Worm (Caenorhabditis elegans): ENCODE data around the gene str-131.

Gene str-131

DNA sequence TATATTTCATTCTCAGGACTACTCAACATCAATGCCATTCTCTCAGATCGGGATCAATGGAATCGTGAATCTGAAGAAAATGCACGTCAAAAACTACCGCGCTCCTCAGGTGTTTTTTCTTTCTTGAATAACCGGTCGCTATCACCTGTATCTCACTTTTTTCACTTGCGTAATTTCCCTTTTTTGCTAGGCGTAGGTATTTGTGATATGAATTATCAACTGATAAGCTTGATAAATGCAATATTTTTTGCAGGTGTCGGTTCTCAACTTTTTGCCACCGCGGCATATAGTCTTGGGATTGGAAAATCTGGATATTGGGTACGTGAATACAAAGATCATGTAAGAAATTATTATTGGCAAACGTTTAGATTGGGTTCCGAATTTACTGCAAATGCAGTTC lies 26.3 kb downstream of the str-131 start:
- no peak for TF ChIP-seq aly-2 (tag; optimal IDR thresholded peaks at IDR 0.05)
- TF ChIP-seq C34F6.9 (tag; optimal IDR thresholded peaks at IDR 0.05) = no peak
- TF ChIP-seq blmp-1 (tag; optimal IDR thresholded peaks at IDR 0.05; ENCODE audit: insufficient read depth) = peak; percentile 14

DNA sequence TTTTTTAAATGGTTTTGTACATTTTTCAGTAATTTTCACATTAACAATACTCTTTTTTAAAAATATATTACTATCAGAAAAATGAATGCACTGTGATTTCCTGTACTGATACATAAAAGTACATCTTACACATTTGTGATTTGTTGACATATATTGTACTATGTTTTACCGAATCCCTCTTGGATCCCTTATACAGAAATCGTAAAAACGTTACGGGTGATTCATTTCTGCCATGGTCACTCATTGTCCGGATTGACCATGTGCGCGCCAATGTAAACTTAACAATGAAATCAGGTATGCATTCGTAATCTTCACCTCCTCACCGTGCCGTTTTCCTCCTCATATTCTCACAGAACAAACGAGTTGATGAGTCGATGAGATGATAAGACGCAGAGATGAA lies 27.3 kb downstream of the str-131 start, which contains the start of gene ZC513.2:
Gene ZC513.2 (plus strand): TSS at position 301 of the 400 bp plus-strand sequence.
- TF ChIP-seq Y55F3AM.14 (GFP tag; optimal IDR thresholded peaks at IDR 0.05) (no peak), nhr-10 (tag; optimal IDR thresholded peaks at IDR 0.05) (no peak), crh-2 (tag; optimal IDR thresholded peaks at IDR 0.05) (no peak), ZK546.5 (tag; optimal IDR thresholded peaks at IDR 0.05) (no peak), fos-1 (tag; optimal IDR thresholded peaks at IDR 0.05) (no peak), snpc-4 (tag; optimal IDR thresholded peaks at IDR 0.05) (no peak), peb-1 (tag; optimal IDR thresholded peaks at IDR 0.05) (no peak), nhr-21 (tag; optimal IDR thresholded peaks at IDR 0.05) (no peak), skn-1 (tag; optimal IDR thresholded peaks at IDR 0.05) (no peak), alr-1 (tag; optimal IDR thresholded peaks at IDR 0.05) (no peak), sem-4 (tag; optimal IDR thresholded peaks at IDR 0.05) (no peak), nhr-25 (tag; optimal IDR thresholded peaks at IDR 0.05) (no peak), nhr-77 (tag; optimal IDR thresholded peaks at IDR 0.05) (no peak)

DNA sequence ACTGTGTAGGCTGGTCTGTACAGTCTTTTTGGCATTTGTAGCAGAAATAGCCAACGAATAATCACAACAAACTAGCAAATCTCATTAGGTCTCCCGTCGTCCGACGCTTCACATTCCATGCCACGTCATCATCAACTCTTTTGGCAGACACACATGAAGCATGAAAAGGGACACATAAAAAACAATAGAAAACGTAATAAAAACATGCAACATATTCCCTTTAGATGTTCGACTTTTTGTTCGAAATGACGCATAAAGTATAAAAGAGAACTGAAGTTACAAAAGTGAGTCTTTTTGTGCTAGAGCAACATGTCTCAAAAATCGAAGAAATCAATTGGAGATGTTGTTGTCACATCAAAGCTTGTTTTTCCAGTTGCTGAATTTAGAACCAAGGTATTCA lies 29.6 kb downstream of the str-131 start, which contains the start of gene sth-1:
Gene sth-1 (plus strand): TSS at position 301 of the 400 bp plus-strand sequence.
- TF ChIP-seq mdl-1 (tag; optimal IDR thresholded peaks at IDR 0.05) (no peak), sem-4 (tag; optimal IDR thresholded peaks at IDR 0.05) (no peak)

DNA sequence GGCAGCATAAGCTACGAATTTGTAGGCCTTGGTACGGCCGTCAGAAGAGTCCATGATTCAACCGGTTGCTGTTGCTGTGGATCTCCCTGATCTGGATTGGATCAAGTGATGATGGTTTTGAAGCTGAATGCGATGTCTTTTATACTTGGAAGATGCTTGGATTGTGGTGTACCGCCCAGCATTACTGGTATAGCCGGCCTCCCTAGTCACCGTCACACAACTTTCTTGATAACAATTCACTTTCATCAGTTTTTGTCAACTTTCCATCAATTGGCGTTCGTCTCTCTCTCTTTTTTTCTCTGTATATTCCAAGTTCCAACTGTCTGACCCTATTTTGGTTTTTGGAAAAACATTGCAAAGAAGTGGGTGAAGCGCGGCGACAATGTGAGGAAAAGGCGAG lies 30.7 kb downstream of the str-131 start, which contains the start of gene col-43:
Gene col-43 (minus strand): TSS at position 101 of the 400 bp plus-strand sequence.
- TF ChIP-seq ceh-82 (tag; optimal IDR thresholded peaks at IDR 0.05) = no peak
- TF ChIP-seq ceh-16 (tag; optimal IDR thresholded peaks at IDR 0.05) = no peak
- no peak for TF ChIP-seq ztf-4 (tag; optimal IDR thresholded peaks at IDR 0.05)

DNA sequence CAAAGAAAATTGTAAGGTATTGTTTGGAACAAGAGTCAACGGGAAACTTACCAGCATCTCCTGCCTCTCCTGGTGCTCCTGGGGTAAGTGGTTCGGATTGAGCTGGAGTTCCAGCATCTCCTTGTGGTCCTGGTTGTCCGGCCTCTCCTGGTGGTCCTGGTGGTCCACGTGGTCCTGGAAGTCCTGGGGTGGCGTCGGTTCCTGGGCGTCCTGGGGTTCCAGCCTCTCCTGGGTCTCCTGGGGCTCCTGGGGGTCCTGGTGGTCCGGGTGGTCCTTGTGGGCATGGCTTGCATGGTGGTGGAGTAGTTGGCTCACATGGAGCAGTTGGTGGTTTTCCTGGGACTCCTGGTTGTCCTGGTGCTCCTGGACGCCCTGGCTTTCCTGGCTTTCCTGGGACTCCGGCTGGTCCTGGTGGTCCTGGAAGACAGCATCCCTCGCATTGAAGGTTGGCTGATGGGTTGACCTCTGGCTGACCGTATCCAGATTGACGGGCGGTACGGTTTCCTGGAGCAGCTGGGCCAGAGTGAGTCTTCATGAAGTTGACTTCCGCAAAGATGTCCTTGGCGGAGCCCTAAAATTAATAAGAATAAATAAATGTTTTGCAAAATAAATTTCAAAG lies 31.3 kb downstream of the str-131 start:
- TF ChIP-seq lin-11 (tag; optimal IDR thresholded peaks at IDR 0.05) (no peak), peb-1 (tag; optimal IDR thresholded peaks at IDR 0.05) (no peak), skn-1 (tag; optimal IDR thresholded peaks at IDR 0.05) (no peak), unc-55 (GFP tag; optimal IDR thresholded peaks at IDR 0.05) (no peak), lsy-2 (tag; optimal IDR thresholded peaks at IDR 0.05) (no peak)

DNA sequence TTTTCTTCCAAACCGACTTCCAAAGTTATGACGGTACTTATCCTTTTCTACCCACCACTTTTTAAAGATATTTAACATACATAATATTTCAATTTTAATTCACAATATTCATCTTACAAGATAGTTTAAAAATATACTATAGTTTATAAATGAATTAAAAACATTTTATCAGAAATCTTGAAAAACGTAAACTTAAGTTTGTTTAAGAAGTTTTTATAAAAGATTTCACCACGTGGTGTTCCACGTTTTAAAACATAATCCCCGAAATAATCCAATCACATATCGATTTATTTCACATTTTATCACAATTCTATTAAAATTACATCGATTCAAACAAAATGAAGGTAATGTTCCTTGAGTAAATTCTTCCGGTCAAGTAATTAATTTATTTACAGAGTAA lies 34.8 kb downstream of the str-131 start, which contains the start of gene ZC513.3:
Gene ZC513.3 (plus strand): TSS at position 301 of the 400 bp plus-strand sequence.
- TF ChIP-seq ceh-16 (tag; optimal IDR thresholded peaks at IDR 0.05) (no peak), sma-3 (GFP tag; optimal IDR thresholded peaks at IDR 0.05) (no peak), nhr-23 (tag; optimal IDR thresholded peaks at IDR 0.05) (no peak), ZK546.5 (tag; optimal IDR thresholded peaks at IDR 0.05) (no peak), snpc-4 (tag; optimal IDR thresholded peaks at IDR 0.05) (no peak), lin-11 (tag; optimal IDR thresholded peaks at IDR 0.05) (no peak), C34F6.9 (tag; optimal IDR thresholded peaks at IDR 0.05) (no peak), nhr-21 (tag; optimal IDR thresholded peaks at IDR 0.05) (no peak), nhr-10 (tag; optimal IDR thresholded peaks at IDR 0.05) (no peak), egl-27 (tag; optimal IDR thresholded peaks at IDR 0.05) (no peak), nhr-11 (tag; optimal IDR thresholded peaks at IDR 0.05) (no peak), nhr-77 (tag; optimal IDR thresholded peaks at IDR 0.05) (no peak), unc-39 (tag; optimal IDR thresholded peaks at IDR 0.05) (no peak)

DNA sequence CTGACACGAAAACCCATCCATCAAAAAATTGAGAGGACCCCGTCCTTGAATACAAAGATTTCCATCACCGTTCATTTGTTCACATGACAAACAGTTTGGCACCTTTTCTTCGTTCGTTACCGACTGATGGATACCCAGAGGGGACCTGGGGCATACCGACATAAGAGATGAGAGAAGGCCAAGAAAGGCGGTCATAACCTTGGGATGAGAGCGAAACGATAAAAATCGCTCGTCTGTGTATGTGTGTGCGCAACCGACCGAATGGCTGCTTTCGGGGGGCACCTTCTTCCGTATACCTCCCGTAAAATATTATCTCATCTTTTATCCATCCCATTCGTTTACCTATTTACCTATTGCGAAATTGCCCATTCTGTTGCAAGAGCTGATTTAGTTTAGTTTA lies 36.5 kb downstream of the str-131 start:
- TF ChIP-seq Y55F3AM.14 (GFP tag; optimal IDR thresholded peaks at IDR 0.05) = no peak
- no peak for TF ChIP-seq unc-62 (GFP tag; optimal IDR thresholded peaks at IDR 0.05)
- no peak for TF ChIP-seq fos-1 (tag; optimal IDR thresholded peaks at IDR 0.05)
- no peak for TF ChIP-seq nhr-129 (tag; optimal IDR thresholded peaks at IDR 0.05)
- TF ChIP-seq sma-9 (GFP tag; optimal IDR thresholded peaks at IDR 0.05) = peak; percentile 15
- TF ChIP-seq sma-9 (tag; optimal IDR thresholded peaks at IDR 0.05) = no peak
- no peak for TF ChIP-seq lsy-2 (tag; optimal IDR thresholded peaks at IDR 0.05)
- no peak for TF ChIP-seq ceh-82 (tag; optimal IDR thresholded peaks at IDR 0.05)
- TF ChIP-seq skn-1 (tag; optimal IDR thresholded peaks at IDR 0.05) = no peak
- TF ChIP-seq unc-39 (tag; optimal IDR thresholded peaks at IDR 0.05) = no peak
- no peak for TF ChIP-seq lin-11 (tag; optimal IDR thresholded peaks at IDR 0.05)
- peak; percentile 44 for TF ChIP-seq nhr-21 (tag; optimal IDR thresholded peaks at IDR 0.05)
- peak; percentile 4 for TF ChIP-seq crh-2 (tag; optimal IDR thresholded peaks at IDR 0.05)
- TF ChIP-seq nhr-10 (tag; optimal IDR thresholded peaks at IDR 0.05) = no peak
- TF ChIP-seq aly-2 (tag; optimal IDR thresholded peaks at IDR 0.05) = no peak
- TF ChIP-seq ztf-4 (tag; optimal IDR thresholded peaks at IDR 0.05) = no peak
- no peak for TF ChIP-seq mbf-1 (tag; optimal IDR thresholded peaks at IDR 0.05)
- TF ChIP-seq C34F6.9 (tag; optimal IDR thresholded peaks at IDR 0.05) = no peak
- no peak for TF ChIP-seq lin-39 (tag; optimal IDR thresholded peaks at IDR 0.05)
- TF ChIP-seq nhr-25 (tag; optimal IDR thresholded peaks at IDR 0.05) = peak; percentile 71
- TF ChIP-seq peb-1 (tag; optimal IDR thresholded peaks at IDR 0.05) = no peak
- peak; percentile 81 for TF ChIP-seq ceh-16 (tag; optimal IDR thresholded peaks at IDR 0.05)
- TF ChIP-seq nhr-12 (tag; optimal IDR thresholded peaks at IDR 0.05) = no peak
- TF ChIP-seq zag-1 (tag; optimal IDR thresholded peaks at IDR 0.05) = no peak
- TF ChIP-seq snpc-4 (tag; optimal IDR thresholded peaks at IDR 0.05) = no peak
- TF ChIP-seq dmd-4 (tag; optimal IDR thresholded peaks at IDR 0.05) = no peak
- no peak for TF ChIP-seq R02D3.7 (tag; optimal IDR thresholded peaks at IDR 0.05)

Measured in whole organism, L2 larva.